Worm (Caenorhabditis elegans): ENCODE results near the gene nipa-1.

DNA sequence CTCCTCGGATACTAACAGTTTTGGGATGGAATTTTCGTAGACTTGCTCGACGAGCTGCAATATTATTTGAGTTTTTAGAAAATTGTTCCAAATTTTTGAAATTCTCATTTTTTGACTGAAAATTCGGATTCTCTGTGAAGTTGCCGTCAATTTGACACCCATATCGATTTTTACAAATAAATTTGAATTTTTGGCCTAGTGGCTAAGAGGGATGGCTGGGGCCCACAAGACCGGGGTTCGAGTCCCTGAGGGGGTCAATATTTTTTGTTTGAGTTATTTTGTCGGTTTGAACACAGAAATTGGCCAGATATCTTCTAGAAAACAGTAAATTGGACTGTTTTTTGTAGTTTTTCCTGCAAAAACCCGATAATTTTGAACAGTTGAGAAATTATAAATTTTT is 16.3 kb downstream of the nipa-1 start:
- TF ChIP-seq nhr-71 (tag; optimal IDR thresholded peaks at IDR 0.05) (no peak), nhr-12 (tag; optimal IDR thresholded peaks at IDR 0.05) (no peak), fkh-10 (GFP tag; optimal IDR thresholded peaks at IDR 0.05) (no peak), pag-3 (tag; optimal IDR thresholded peaks at IDR 0.05; ENCODE audit: borderline replicate concordance, insufficient read depth) (no peak)

All from whole organism, L1 larva.